Worm (Caenorhabditis elegans): ENCODE measurements around the gene nst-1.

The nst-1 gene

DNA sequence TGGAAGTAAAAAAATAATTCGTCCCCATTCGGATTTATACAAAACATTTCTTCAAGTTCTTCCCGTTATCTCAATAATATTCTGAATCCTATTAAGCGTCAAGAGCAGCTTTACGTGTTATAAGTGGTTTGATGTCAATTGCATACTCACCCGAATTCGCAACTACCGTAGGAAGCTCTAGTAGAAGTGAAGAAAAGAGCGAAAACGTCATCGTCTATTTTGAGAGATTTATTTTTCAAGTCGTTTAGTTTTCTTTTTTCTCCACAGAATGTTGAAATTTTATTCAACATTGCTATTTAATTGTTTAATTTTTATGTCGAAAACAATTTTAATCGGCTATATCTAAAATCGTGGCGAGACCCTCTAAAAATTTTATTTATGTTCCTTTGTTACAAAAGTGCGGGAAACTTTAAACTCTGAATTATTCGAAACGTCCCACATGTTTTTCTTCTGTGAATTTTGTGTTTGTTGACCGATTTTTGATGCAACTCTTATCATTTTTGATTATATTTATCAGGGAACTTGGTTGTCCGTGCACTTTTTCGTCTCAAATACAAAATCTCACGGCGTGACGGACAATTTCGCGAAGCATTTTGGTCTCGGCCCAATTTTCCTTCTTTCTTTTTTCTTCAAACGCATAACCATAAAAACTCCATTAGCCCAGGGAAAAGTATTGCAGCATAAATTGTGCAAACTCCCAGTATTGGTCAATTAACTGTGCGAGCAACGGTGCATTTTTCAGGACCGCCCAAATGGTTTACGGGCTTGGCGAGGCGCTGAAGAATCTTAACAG lies 13.0 kb downstream of the nst-1 start, which contains the start of gene tdc-1 (continued):
- TF ChIP-seq ztf-3 (GFP tag; optimal IDR thresholded peaks at IDR 0.05) (no peak), hmg-1.2 (GFP tag; IDR thresholded peaks at IDR 0.05) (no peak), snpc-4 (GFP tag; optimal IDR thresholded peaks at IDR 0.05) (no peak), snpc-4 (tag; optimal IDR thresholded peaks at IDR 0.05) (no peak), lin-54 (GFP tag; optimal IDR thresholded peaks at IDR 0.05) (peak; percentile 59), akir-1 (GFP tag; optimal IDR thresholded peaks at IDR 0.05) (no peak), ceh-79 (tag; optimal IDR thresholded peaks at IDR 0.05) (no peak), madf-3 (GFP tag; IDR thresholded peaks at IDR 0.05) (no peak), ceh-58 (GFP tag; IDR thresholded peaks at IDR 0.05) (no peak), lsl-1 (GFP tag; optimal IDR thresholded peaks at IDR 0.05) (peak; percentile 90), rec-8 (tag; optimal IDR thresholded peaks at IDR 0.05) (no peak), D2030.7 (GFP tag; IDR thresholded peaks at IDR 0.05) (peak; percentile 51)

DNA sequence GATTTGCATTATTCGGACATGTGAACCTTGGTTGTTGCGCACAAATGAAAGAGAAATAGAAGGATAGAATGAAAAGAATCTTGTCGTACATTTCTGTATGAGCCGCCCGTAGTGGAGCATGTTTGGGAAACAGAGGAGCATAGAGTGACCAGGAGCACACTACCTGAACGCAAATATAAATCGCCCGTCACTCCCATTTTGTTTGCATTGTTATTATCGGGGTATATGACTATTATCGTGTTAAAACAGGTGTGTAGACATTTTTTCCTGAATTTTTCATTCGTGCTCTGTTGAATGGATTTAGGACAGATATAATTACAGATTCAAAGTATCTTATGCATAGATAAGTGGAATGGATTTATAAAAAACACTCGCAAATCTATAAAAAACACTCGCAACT lies 13.7 kb downstream of the nst-1 start, which contains the start of gene K01C8.2:
TSS of gene K01C8.2 (minus strand) at position 101 of the 400 bp plus-strand sequence.
- no peak for TF ChIP-seq rpc-1 (optimal IDR thresholded peaks at IDR 0.05)
- TF ChIP-seq rpc-1 (tag; optimal IDR thresholded peaks at IDR 0.05): no peak
- no peak for TF ChIP-seq madf-8 (GFP tag; conservative IDR thresholded peaks at IDR 0.05)
- TF ChIP-seq sdz-38 (tag; optimal IDR thresholded peaks at IDR 0.05): no peak
- no peak for TF ChIP-seq egl-44 (GFP tag; IDR thresholded peaks at IDR 0.05)
- no peak for TF ChIP-seq Y67H2A.10 (GFP tag; conservative IDR thresholded peaks at IDR 0.05)
- TF ChIP-seq attf-6 (GFP tag; IDR thresholded peaks at IDR 0.05): no peak
- no peak for TF ChIP-seq somi-1 (GFP tag; optimal IDR thresholded peaks at IDR 0.05)
- no peak for TF ChIP-seq F49E8.2 (tag; optimal IDR thresholded peaks at IDR 0.05; ENCODE audit: insufficient read depth)
- no peak for TF ChIP-seq ets-4 (GFP tag; optimal IDR thresholded peaks at IDR 0.05)
- TF ChIP-seq ceh-79 (tag; optimal IDR thresholded peaks at IDR 0.05): no peak

DNA sequence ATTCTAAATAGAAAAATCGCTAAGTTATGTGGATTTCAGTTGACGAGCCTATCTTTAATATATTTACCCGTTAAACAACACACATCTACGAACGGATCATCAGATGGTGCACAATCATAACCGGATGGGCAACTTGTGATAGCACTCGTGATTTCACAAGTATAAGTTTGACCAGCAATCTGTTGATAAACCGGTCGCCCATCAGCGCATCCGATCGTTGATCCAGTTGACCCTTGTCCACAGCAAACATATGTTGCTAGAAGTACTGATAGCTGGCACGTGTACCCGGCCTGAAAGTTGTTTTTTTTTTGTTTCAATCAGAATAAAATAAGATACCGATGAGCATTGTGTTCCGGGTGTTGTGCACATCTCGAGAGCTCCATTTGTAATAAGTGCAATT lies 15.3 kb downstream of the nst-1 start:
- TF ChIP-seq ama-1 (optimal IDR thresholded peaks at IDR 0.05): no peak
- no peak for TF ChIP-seq ama-1 (GFP tag; optimal IDR thresholded peaks at IDR 0.05)
- no peak for TF ChIP-seq ccch-3 (GFP tag; optimal IDR thresholded peaks at IDR 0.05)
- no peak for TF ChIP-seq ztf-25 (GFP tag; IDR thresholded peaks at IDR 0.05)
- TF ChIP-seq lin-26 (GFP tag; IDR thresholded peaks at IDR 0.05): 0 out of 2 replicates have a peak, but pooled peaks have one; percentile 64
- no peak for TF ChIP-seq F52B5.7 (tag; optimal IDR thresholded peaks at IDR 0.05)
- TF ChIP-seq snpc-1.1 (tag; optimal IDR thresholded peaks at IDR 0.05; ENCODE audit: insufficient read depth): no peak

DNA sequence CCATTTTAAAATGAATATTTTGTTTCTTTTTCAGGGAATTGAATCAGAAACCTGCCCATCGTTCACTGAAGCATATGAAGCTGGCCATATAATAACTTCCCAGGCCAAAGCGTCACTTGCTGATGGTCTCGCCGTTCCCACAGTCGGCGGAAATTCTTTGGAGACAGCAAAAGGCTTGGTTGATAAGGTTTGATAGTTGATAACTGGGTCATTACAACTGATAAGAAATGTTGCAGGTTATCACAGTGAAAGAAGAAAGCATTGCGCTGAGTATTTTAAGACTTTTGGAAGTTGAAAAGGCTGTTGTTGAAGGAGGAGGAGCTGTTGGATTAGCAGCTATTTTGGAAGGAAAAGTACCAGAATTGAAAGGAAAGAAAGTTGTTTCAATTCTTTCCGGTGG lies 16.4 kb downstream of the nst-1 start:
- TF ChIP-seq nhr-80 (tag; optimal IDR thresholded peaks at IDR 0.05) (peak; percentile 79), dox-1 (GFP tag; IDR thresholded peaks at IDR 0.05) (peak; percentile 44; the same call in 1 of the 2 replicates), K12H6.12 (tag; optimal IDR thresholded peaks at IDR 0.05) (no peak)

DNA sequence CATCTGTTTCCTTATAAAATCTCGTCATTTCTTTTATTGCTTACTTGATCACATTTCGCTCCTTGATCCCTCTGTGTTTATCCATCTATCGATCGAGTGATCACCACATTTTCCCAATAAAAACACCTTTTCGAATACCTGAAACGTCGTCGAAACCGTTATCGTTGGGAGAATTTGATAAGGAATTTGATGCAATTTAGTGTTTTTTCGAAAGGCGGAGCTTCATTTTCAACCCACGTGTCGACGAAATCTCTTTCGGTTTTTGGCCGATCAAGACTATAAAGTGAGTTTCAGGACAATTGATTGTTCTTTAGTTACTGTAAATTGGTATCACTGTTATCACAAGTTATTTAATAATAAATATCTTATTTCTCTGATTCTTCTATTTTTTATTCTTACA lies 18.4 kb downstream of the nst-1 start, which contains the start of gene srdh-1:
TSS of gene srdh-1 (plus strand) at position 43 of the 400 bp plus-strand sequence.
- TF ChIP-seq nfya-2 (GFP tag; IDR thresholded peaks at IDR 0.05) (no peak), Y79H2A.3 (GFP tag; conservative IDR thresholded peaks at IDR 0.05) (no peak), madf-6 (GFP tag; IDR thresholded peaks at IDR 0.05) (no peak), ccch-3 (GFP tag; optimal IDR thresholded peaks at IDR 0.05) (no peak), sea-2 (GFP tag; IDR thresholded peaks at IDR 0.05) (no peak), snpc-3.4 (tag; optimal IDR thresholded peaks at IDR 0.05) (no peak), sdz-38 (tag; optimal IDR thresholded peaks at IDR 0.05) (no peak), ztf-6 (GFP tag; IDR thresholded peaks at IDR 0.05) (no peak), C17E4.6 (GFP tag; IDR thresholded peaks at IDR 0.05) (no peak), ztf-28 (GFP tag; IDR thresholded peaks at IDR 0.05) (no peak), ceh-40 (GFP tag; IDR thresholded peaks at IDR 0.05) (no peak), hlh-26 (GFP tag; conservative IDR thresholded peaks at IDR 0.05) (no peak), F49E8.2 (tag; optimal IDR thresholded peaks at IDR 0.05; ENCODE audit: insufficient read depth) (no peak), somi-1 (GFP tag; optimal IDR thresholded peaks at IDR 0.05) (no peak), F22D6.2 (tag; optimal IDR thresholded peaks at IDR 0.05) (no peak)

Measured in whole organism, young adult.